Fruit fly (Drosophila melanogaster) whole organism: Measurements from ENCODE around the gene dnd.

Source experiments
- Dll ChIP-seq: fragments of >200 bp; optimal IDR thresholded peaks from 2 replicates; lab custom pipeline; 2017
- EcR ChIP-seq, 2 experiments: fragments of >200 bp; optimal IDR thresholded peaks; 2 replicates each; lab custom pipeline; 2017; ENCODE audit warnings: missing biosample characterization in 2 of 2, missing genetic modification characterization in 2 of 2, missing genetic modification reagents in 2 of 2

- no peak for TF ChIP-seq EcR (GFP tag; optimal IDR thresholded peaks at IDR 0.05; lab: Kevin White, UChicago)
- TF ChIP-seq Dll (lab: Kevin White, UChicago): no peak
Observed at dm6 chr3R:21928214-21928613, 41.1 kb upstream of the dnd start.
